Fruit fly (Drosophila melanogaster): ENCODE data around the gene CG13085.
A peak's percentile ranks its signal among the peaks of the same experiment; 100 is the strongest.

The CG13085 gene

dm6 chr2L:19425765-19426329, 2.0 kb downstream of the CG13085 start (continued):
- peak; percentile 52 for TF ChIP-seq CG34406 (GFP tag; optimal IDR thresholded peaks at IDR 0.05)
- TF ChIP-seq CG8319 (GFP tag; optimal IDR thresholded peaks at IDR 0.05): peak; percentile 22
- TF ChIP-seq Eip93F (GFP tag; optimal IDR thresholded peaks at IDR 0.05): no peak
- peak; percentile 46 for TF ChIP-seq pdm3 (GFP tag; optimal IDR thresholded peaks at IDR 0.05)
- TF ChIP-seq Sox102F (GFP tag; optimal IDR thresholded peaks at IDR 0.05): peak; percentile 35
- TF ChIP-seq OdsH (GFP tag; optimal IDR thresholded peaks at IDR 0.05): peak; percentile 66
- peak; percentile 47 for TF ChIP-seq Ets21C (GFP tag; optimal IDR thresholded peaks at IDR 0.05)
- TF ChIP-seq fkh (GFP tag; optimal IDR thresholded peaks at IDR 0.05): no peak
- TF ChIP-seq lz (GFP tag; optimal IDR thresholded peaks at IDR 0.05): peak; percentile 50
- TF ChIP-seq Blimp-1 (GFP tag; optimal IDR thresholded peaks at IDR 0.05): no peak
- TF ChIP-seq topi (GFP tag; optimal IDR thresholded peaks at IDR 0.05): peak; percentile 58
- TF ChIP-seq Gug (GFP tag; IDR thresholded peaks at IDR 0.05): no peak
- peak; percentile 59 for TF ChIP-seq eg (GFP tag; IDR thresholded peaks at IDR 0.05)
- TF ChIP-seq CG10669 (GFP tag; optimal IDR thresholded peaks at IDR 0.05): peak; percentile 50
- TF ChIP-seq Hr39 (GFP tag; optimal IDR thresholded peaks at IDR 0.05): peak; percentile 68
- TF ChIP-seq Ets96B (tag; optimal IDR thresholded peaks at IDR 0.05): peak; percentile 53
- TF ChIP-seq CG3919 (GFP tag; optimal IDR thresholded peaks at IDR 0.05): peak; percentile 56
- TF ChIP-seq Hr4 (GFP tag; optimal IDR thresholded peaks at IDR 0.05): peak; percentile 54
- TF ChIP-seq Eip75B (GFP tag; optimal IDR thresholded peaks at IDR 0.05): peak; percentile 20
- TF ChIP-seq CG4318 (GFP tag; optimal IDR thresholded peaks at IDR 0.05): no peak
- TF ChIP-seq Met (GFP tag; optimal IDR thresholded peaks at IDR 0.05): peak; percentile 67
- TF ChIP-seq cyc (GFP tag; optimal IDR thresholded peaks at IDR 0.05): peak; percentile 53
- peak; percentile 65 for TF ChIP-seq acj6 (GFP tag; optimal IDR thresholded peaks at IDR 0.05)
- TF ChIP-seq CG11902 (GFP tag; optimal IDR thresholded peaks at IDR 0.05): peak; percentile 21
- TF ChIP-seq Sox15 (GFP tag; optimal IDR thresholded peaks at IDR 0.05): peak; percentile 4
- TF ChIP-seq CG6276 (GFP tag; optimal IDR thresholded peaks at IDR 0.05): peak; percentile 6

- no peak for TF ChIP-seq dac (GFP tag; optimal IDR thresholded peaks at IDR 0.05)
- no peak for TF ChIP-seq OdsH (GFP tag; optimal IDR thresholded peaks at IDR 0.05)
- TF ChIP-seq Met (GFP tag; optimal IDR thresholded peaks at IDR 0.05): no peak
- TF ChIP-seq CG8319 (GFP tag; optimal IDR thresholded peaks at IDR 0.05): no peak
- TF ChIP-seq Sox102F (GFP tag; optimal IDR thresholded peaks at IDR 0.05): no peak
- no peak for TF ChIP-seq Sox14 (GFP tag; optimal IDR thresholded peaks at IDR 0.05)
- no peak for TF ChIP-seq cyc (GFP tag; optimal IDR thresholded peaks at IDR 0.05)
- TF ChIP-seq fd59A (GFP tag; optimal IDR thresholded peaks at IDR 0.05): no peak
- TF ChIP-seq CG7368 (GFP tag; optimal IDR thresholded peaks at IDR 0.05): peak; percentile 31
- TF ChIP-seq Hr38 (GFP tag; optimal IDR thresholded peaks at IDR 0.05): no peak
- TF ChIP-seq ss (GFP tag; optimal IDR thresholded peaks at IDR 0.05): peak; percentile 50 to 68
- no peak for TF ChIP-seq CG6792 (GFP tag; optimal IDR thresholded peaks at IDR 0.05)
- TF ChIP-seq achi (GFP tag; optimal IDR thresholded peaks at IDR 0.05): no peak
- no peak for TF ChIP-seq svp (GFP tag)
- TF ChIP-seq Eip93F (GFP tag; optimal IDR thresholded peaks at IDR 0.05): no peak
- peak; percentile 52; the same call in 1 of the 3 replicates for TF ChIP-seq eg (GFP tag; IDR thresholded peaks at IDR 0.05)
- no peak for TF ChIP-seq salr (GFP tag; optimal IDR thresholded peaks at IDR 0.05)
- peak; percentile 9 for TF ChIP-seq CG1621 (tag; optimal IDR thresholded peaks at IDR 0.05)
- TF ChIP-seq CG11902 (GFP tag; optimal IDR thresholded peaks at IDR 0.05): no peak
- TF ChIP-seq Gug (GFP tag; IDR thresholded peaks at IDR 0.05): no peak
- no peak for TF ChIP-seq topi (GFP tag; optimal IDR thresholded peaks at IDR 0.05)
- TF ChIP-seq CG9139 (GFP tag; optimal IDR thresholded peaks at IDR 0.05): peak; percentile 43
- no peak for TF ChIP-seq CG4318 (GFP tag; optimal IDR thresholded peaks at IDR 0.05)
- TF ChIP-seq esn (GFP tag; optimal IDR thresholded peaks at IDR 0.05): no peak
- no peak for TF ChIP-seq CG10669 (GFP tag; optimal IDR thresholded peaks at IDR 0.05)
- no peak for TF ChIP-seq acj6 (GFP tag; optimal IDR thresholded peaks at IDR 0.05)
- TF ChIP-seq CG15336 (GFP tag; IDR thresholded peaks at IDR 0.05): no peak
- TF ChIP-seq Hr4 (GFP tag; optimal IDR thresholded peaks at IDR 0.05): no peak
- no peak for TF ChIP-seq CG11762 (GFP tag; optimal IDR thresholded peaks at IDR 0.05; ENCODE audit: insufficient read depth)
- peak; percentile 8 for TF ChIP-seq net (GFP tag; optimal IDR thresholded peaks at IDR 0.05)
- no peak for TF ChIP-seq CG34406 (GFP tag; optimal IDR thresholded peaks at IDR 0.05)
- peak; percentile 41 for TF ChIP-seq CG6808 (GFP tag; optimal IDR thresholded peaks at IDR 0.05)
- peak; percentile 43 for TF ChIP-seq CG16779 (tag; optimal IDR thresholded peaks at IDR 0.05)
- no peak for TF ChIP-seq Lpt (GFP tag; optimal IDR thresholded peaks at IDR 0.05)
- no peak for TF ChIP-seq CG31627 (GFP tag; optimal IDR thresholded peaks at IDR 0.05)
- TF ChIP-seq CG32006 (GFP tag; optimal IDR thresholded peaks at IDR 0.05): no peak
- TF ChIP-seq Ets21C (GFP tag; optimal IDR thresholded peaks at IDR 0.05): no peak
- TF ChIP-seq CG6854 (GFP tag; optimal IDR thresholded peaks at IDR 0.05): peak; percentile 67
Observed at dm6 chr2L:19426330-19426781, 2.5 kb downstream of the CG13085 start, which contains the start of gene Pax. Gene Pax, minus strand, starts transcription at chr2L:19426596.
